Worm (Caenorhabditis elegans) whole organism, L4 larva: ENCODE results near the gene Y46D2A.1.

Experiments
- aly-2 ChIP-seq: sonication (generic microtip); optimal IDR thresholded peaks from 2 replicates; lab custom pipeline; 2018; ENCODE audit warnings: missing biosample characterization, missing genetic modification characterization
- jun-1 ChIP-seq: fragments of 150-350 bp; optimal IDR thresholded peaks from 2 replicates; lab custom pipeline; 2014; ENCODE audit warnings: missing biosample characterization, missing genetic modification reagents, missing genetic modification characterization
- lim-7 ChIP-seq: fragments of 200-800 bp; sonication (Bioruptor generic); IDR thresholded peaks from 2 replicates; pipeline ENCODE4 v1.3.6; 2022; ENCODE audit warnings: missing genetic modification characterization, missing compliant biosample characterization
- nhr-25 ChIP-seq: sonication (generic microtip); optimal IDR thresholded peaks from 2 replicates; lab custom pipeline; 2017; ENCODE audit warnings: missing genetic modification characterization, mild to moderate bottlenecking, missing compliant biosample characterization, antibody characterized with exemption, moderate library complexity, borderline replicate concordance; ENCODE audit not compliant: insufficient read depth
- ztf-11 ChIP-seq: fragments of 150-350 bp; optimal IDR thresholded peaks from 2 replicates; lab custom pipeline; 2014; ENCODE audit warnings: missing biosample characterization, missing genetic modification characterization

DNA sequence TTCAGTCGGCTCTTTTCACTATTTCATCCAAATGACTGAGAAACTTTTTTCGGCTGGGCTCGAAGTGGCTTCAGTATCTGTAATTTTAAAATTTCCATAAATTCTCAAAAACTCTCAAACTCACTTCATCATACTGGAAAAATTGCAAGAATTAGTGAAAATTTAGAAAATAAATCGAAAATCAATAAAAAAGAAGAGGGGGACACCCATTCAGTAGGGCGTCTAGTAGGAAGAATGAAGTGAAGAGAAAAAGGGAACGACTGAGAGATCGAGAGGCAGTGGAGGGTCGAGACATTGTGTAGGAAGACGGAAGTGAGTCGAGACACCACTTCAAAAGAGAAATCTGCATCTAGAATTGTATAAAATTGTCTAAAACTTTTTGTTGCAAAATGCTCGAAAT is 51.5 kb downstream of the Y46D2A.1 start:
- TF ChIP-seq lim-7 (GFP tag; lab: Robert Waterston, UW), result no peak
- no peak for TF ChIP-seq ztf-11 (tag; lab: Kevin White, UChicago)
- no peak for TF ChIP-seq jun-1 (tag; lab: Kevin White, UChicago)
- no peak for TF ChIP-seq nhr-25 (tag; lab: Kevin White, UChicago)
- no peak for TF ChIP-seq aly-2 (tag; lab: Kevin White, UChicago)
